Fruit fly (Drosophila melanogaster) whole organism, embryonic: ENCODE measurements around the gene Acp29AB.

Experiments
- Blimp-1 ChIP-seq: fragments of 200-800 bp; sonication (Bioruptor generic); optimal IDR thresholded peaks from 3 replicates; lab custom pipeline; 2018; ENCODE audit warnings: missing biosample characterization, missing genetic modification characterization, mild to moderate bottlenecking, moderate library complexity, missing genetic modification reagents
- CG10267 ChIP-seq: fragments of 200-800 bp; sonication (Bioruptor generic); optimal IDR thresholded peaks from 2 replicates; lab custom pipeline; 2018; ENCODE audit warnings: missing biosample characterization, mild to moderate bottlenecking, missing genetic modification characterization, moderate library complexity
- CG10543 ChIP-seq: fragments of 200-800 bp; sonication (Bioruptor generic); optimal IDR thresholded peaks from 3 replicates; lab custom pipeline; 2017; ENCODE audit warnings: missing biosample characterization, mild to moderate bottlenecking, missing genetic modification characterization, moderate library complexity
- CG11085 ChIP-seq: fragments of 200-800 bp; sonication (Bioruptor generic); IDR thresholded peaks from 2 replicates; pipeline ENCODE4 v1.3.6; 2022; ENCODE audit warnings: missing biosample characterization, missing genetic modification characterization
- CG12299 ChIP-seq: fragments of 200-800 bp; sonication (Bioruptor generic); optimal IDR thresholded peaks from 2 replicates; lab custom pipeline; 2018; ENCODE audit warnings: missing biosample characterization, mild to moderate bottlenecking, missing genetic modification characterization
- CG12769 ChIP-seq: fragments of 200-800 bp; sonication (Bioruptor generic); optimal IDR thresholded peaks from 2 replicates; lab custom pipeline; 2019; ENCODE audit warnings: missing biosample characterization, mild to moderate bottlenecking, missing genetic modification characterization, moderate library complexity
- CG13123 ChIP-seq: fragments of 200-800 bp; sonication (Bioruptor generic); optimal IDR thresholded peaks from 2 replicates; lab custom pipeline; 2016; ENCODE audit warnings: missing biosample characterization, missing genetic modification characterization
- CG13296 ChIP-seq: fragments of 200-800 bp; sonication (Bioruptor generic); optimal IDR thresholded peaks from 3 replicates; lab custom pipeline; 2018; ENCODE audit warnings: missing biosample characterization, mild to moderate bottlenecking, missing genetic modification characterization
- CG13775 ChIP-seq: fragments of 200-800 bp; sonication (Bioruptor generic); optimal IDR thresholded peaks from 3 replicates; lab custom pipeline; 2017; ENCODE audit warnings: missing biosample characterization, mild to moderate bottlenecking, missing genetic modification characterization
- CG15479 ChIP-seq: fragments of 200-800 bp; sonication (Bioruptor generic); optimal IDR thresholded peaks from 3 replicates; lab custom pipeline; 2019; ENCODE audit warnings: missing biosample characterization, mild to moderate bottlenecking, missing genetic modification characterization, moderate library complexity
- CG18619 ChIP-seq: fragments of 200-800 bp; sonication (Bioruptor generic); optimal IDR thresholded peaks from 3 replicates; lab custom pipeline; 2017; ENCODE audit warnings: missing biosample characterization, mild to moderate bottlenecking, missing genetic modification characterization
- CG2116 ChIP-seq: fragments of 200-800 bp; sonication (Bioruptor generic); optimal IDR thresholded peaks from 3 replicates; lab custom pipeline; 2018; ENCODE audit warnings: missing biosample characterization, mild to moderate bottlenecking, missing genetic modification characterization
- CG2889 ChIP-seq: fragments of 200-800 bp; sonication (Bioruptor generic); IDR thresholded peaks from 3 replicates; pipeline ENCODE4 v1.3.6; 2022; ENCODE audit warnings: missing biosample characterization, missing genetic modification characterization
- CG30431 ChIP-seq: fragments of 200-800 bp; sonication (Bioruptor generic); optimal IDR thresholded peaks from 2 replicates; lab custom pipeline; 2017; ENCODE audit warnings: missing biosample characterization, missing genetic modification characterization
- CG34224 ChIP-seq: fragments of 200-800 bp; sonication (Bioruptor generic); IDR thresholded peaks from 3 replicates; pipeline ENCODE4 v1.3.6; 2022; ENCODE audit warnings: missing biosample characterization, missing genetic modification characterization; ENCODE audit not compliant: partially characterized antibody
- CG6689 ChIP-seq: fragments of 200-800 bp; sonication (Bioruptor generic); IDR thresholded peaks from 2 replicates; pipeline ENCODE4 v1.3.6; 2022; ENCODE audit warnings: missing biosample characterization, missing genetic modification characterization
- CG8765 ChIP-seq: fragments of 200-800 bp; sonication (Bioruptor generic); IDR thresholded peaks from 2 replicates; pipeline ENCODE4 v1.3.6; 2022; ENCODE audit warnings: missing biosample characterization, missing genetic modification characterization
- CG9609 ChIP-seq: fragments of 200-800 bp; sonication (Bioruptor generic); optimal IDR thresholded peaks from 3 replicates; lab custom pipeline; 2016; ENCODE audit warnings: missing biosample characterization, missing genetic modification characterization
- Dfd ChIP-seq, 2 experiments: fragments of >200 bp; optimal IDR thresholded peaks; 2 replicates each; lab custom pipeline; 2017; ENCODE audit warnings: missing biosample characterization in 2 of 2, missing genetic modification characterization in 2 of 2
- Dref ChIP-seq: fragments of 200-800 bp; sonication (Bioruptor generic); IDR thresholded peaks from 2 replicates; pipeline ENCODE4 v1.3.6; 2022; ENCODE audit warnings: missing biosample characterization, missing genetic modification characterization
- E2f2 ChIP-seq: fragments of 200-800 bp; sonication (Bioruptor generic); IDR thresholded peaks from 2 replicates; pipeline ENCODE4 v1.3.6; 2022; ENCODE audit warnings: missing biosample characterization, missing genetic modification characterization
- H15 ChIP-seq: fragments of 200-800 bp; sonication (Bioruptor generic); IDR thresholded peaks from 3 replicates; pipeline ENCODE4 v1.3.6; 2022; ENCODE audit warnings: missing biosample characterization, missing genetic modification characterization
- Hand ChIP-seq: fragments of 200-800 bp; sonication (Bioruptor generic); optimal IDR thresholded peaks from 2 replicates; lab custom pipeline; 2017; ENCODE audit warnings: mild to moderate bottlenecking, missing biosample characterization, missing genetic modification reagents, missing genetic modification characterization
- Hr51 ChIP-seq, 2 experiments: fragments of 200-800 bp; sonication (Bioruptor generic); optimal IDR thresholded peaks; 2 replicates in 1 of 2; 3 replicates in 1 of 2; lab custom pipeline; 2016 to 2018; ENCODE audit warnings: missing biosample characterization in 2 of 2, missing genetic modification characterization in 2 of 2, mild to moderate bottlenecking in 1 of 2, moderate library complexity in 1 of 2
- Meics ChIP-seq: fragments of 200-800 bp; sonication (Bioruptor generic); optimal IDR thresholded peaks from 2 replicates; lab custom pipeline; 2017; ENCODE audit warnings: missing biosample characterization, mild to moderate bottlenecking, missing genetic modification characterization
- NFAT ChIP-seq: fragments of 200-800 bp; sonication (Bioruptor generic); IDR thresholded peaks from 2 replicates; pipeline ENCODE4 v1.3.6; 2022; ENCODE audit warnings: missing biosample characterization, missing genetic modification characterization
- NK7.1 ChIP-seq: fragments of 200-800 bp; sonication (Bioruptor generic); optimal IDR thresholded peaks from 3 replicates; lab custom pipeline; 2016; ENCODE audit warnings: missing biosample characterization, missing genetic modification characterization
- NfI ChIP-seq: fragments of 200-800 bp; sonication (Bioruptor generic); optimal IDR thresholded peaks from 3 replicates; lab custom pipeline; 2018; ENCODE audit warnings: missing biosample characterization, mild to moderate bottlenecking, missing genetic modification characterization, moderate library complexity
- Opbp ChIP-seq: fragments of 200-800 bp; sonication (Bioruptor generic); IDR thresholded peaks from 3 replicates; pipeline ENCODE4 v1.3.6; 2022; ENCODE audit warnings: missing biosample characterization, missing genetic modification characterization; ENCODE audit not compliant: partially characterized antibody
- Poxn ChIP-seq: fragments of 200-800 bp; sonication (Bioruptor generic); IDR thresholded peaks from 2 replicates; pipeline ENCODE4 v1.3.6; 2022; ENCODE audit warnings: missing biosample characterization, missing genetic modification characterization
- Side ChIP-seq: fragments of 200-800 bp; sonication (Bioruptor generic); optimal IDR thresholded peaks from 2 replicates; lab custom pipeline; 2016; ENCODE audit warnings: missing biosample characterization, missing genetic modification characterization
- Trl ChIP-seq, 3 experiments: fragments of >200 bp in 2 of 3; fragments of 200-800 bp in 1 of 3; sonication (Bioruptor generic) in 1 of 3; optimal IDR thresholded peaks; 2 replicates in 1 of 3; 3 replicates in 2 of 3; lab custom pipeline; 2016 to 2017; ENCODE audit warnings: missing biosample characterization in 1 of 3, missing genetic modification characterization in 1 of 3
- amos ChIP-seq: fragments of 200-800 bp; sonication (Bioruptor generic); IDR thresholded peaks from 2 replicates; pipeline ENCODE4 v1.3.6; 2022; ENCODE audit warnings: missing biosample characterization, missing genetic modification characterization; ENCODE audit not compliant: partially characterized antibody
- ash1 ChIP-seq: fragments of 200-800 bp; sonication (Bioruptor generic); optimal IDR thresholded peaks from 2 replicates; lab custom pipeline; 2018; ENCODE audit warnings: missing biosample characterization, mild to moderate bottlenecking, missing genetic modification characterization
- bsh ChIP-seq, 2 experiments: fragments of 200-800 bp; sonication (Bioruptor generic); optimal IDR thresholded peaks; 2 replicates each; lab custom pipeline; 2017 to 2018; ENCODE audit warnings: mild to moderate bottlenecking in 2 of 2, missing biosample characterization in 2 of 2, missing genetic modification characterization in 2 of 2, moderate library complexity in 1 of 2
- croc ChIP-seq: fragments of 200-800 bp; sonication (Bioruptor generic); conservative IDR thresholded peaks from 3 replicates; pipeline ENCODE4 v1.3.6; 2022; ENCODE audit warnings: missing biosample characterization, missing genetic modification characterization
- danr ChIP-seq: fragments of 200-800 bp; sonication (Bioruptor generic); IDR thresholded peaks from 2 replicates; pipeline ENCODE4 v1.3.6; 2022; ENCODE audit warnings: missing biosample characterization, missing genetic modification characterization
- ewg ChIP-seq: fragments of 200-800 bp; sonication (Bioruptor generic); optimal IDR thresholded peaks from 3 replicates; lab custom pipeline; 2017; ENCODE audit warnings: mild to moderate bottlenecking, missing biosample characterization, missing genetic modification reagents, missing genetic modification characterization
- exex ChIP-seq: fragments of 200-800 bp; sonication (Bioruptor generic); optimal IDR thresholded peaks from 4 replicates; lab custom pipeline; 2018; ENCODE audit warnings: missing biosample characterization, mild to moderate bottlenecking, missing genetic modification characterization, moderate library complexity
- ftz-f1 ChIP-seq: fragments of 200-800 bp; sonication (Bioruptor generic); optimal IDR thresholded peaks from 2 replicates; lab custom pipeline; 2016; ENCODE audit warnings: missing biosample characterization, missing genetic modification characterization
- gce ChIP-seq: fragments of 200-800 bp; sonication (Bioruptor generic); IDR thresholded peaks from 3 replicates; pipeline ENCODE4 v1.3.6; 2022; ENCODE audit warnings: missing biosample characterization, missing genetic modification characterization
- gem ChIP-seq: fragments of 200-800 bp; sonication (Bioruptor generic); optimal IDR thresholded peaks from 2 replicates; lab custom pipeline; 2019; ENCODE audit warnings: missing biosample characterization, mild to moderate bottlenecking, missing genetic modification characterization, moderate library complexity
- gsb-n ChIP-seq: fragments of 200-800 bp; sonication (Bioruptor generic); optimal IDR thresholded peaks from 3 replicates; lab custom pipeline; 2018; ENCODE audit warnings: missing biosample characterization, mild to moderate bottlenecking, missing genetic modification characterization
- ind ChIP-seq: fragments of 200-800 bp; sonication (Bioruptor generic); optimal IDR thresholded peaks from 3 replicates; lab custom pipeline; 2016; ENCODE audit warnings: missing biosample characterization, missing genetic modification characterization
- lmd ChIP-seq: fragments of 200-800 bp; sonication (Bioruptor generic); IDR thresholded peaks from 2 replicates; pipeline ENCODE4 v1.3.6; 2022; ENCODE audit warnings: missing biosample characterization, missing genetic modification characterization
- sisA ChIP-seq: fragments of 200-800 bp; sonication (Bioruptor generic); IDR thresholded peaks from 2 replicates; pipeline ENCODE4 v1.3.6; 2022; ENCODE audit warnings: missing biosample characterization, missing genetic modification characterization
- slp2 ChIP-seq: fragments of 200-800 bp; sonication (Bioruptor generic); optimal IDR thresholded peaks from 2 replicates; lab custom pipeline; 2016; ENCODE audit warnings: missing biosample characterization, missing genetic modification characterization
- tgo ChIP-seq: fragments of 200-800 bp; sonication (Bioruptor generic); IDR thresholded peaks from 3 replicates; pipeline ENCODE4 v1.3.6; 2022; ENCODE audit warnings: missing biosample characterization, missing genetic modification characterization
- yki ChIP-seq: fragments of >200 bp; optimal IDR thresholded peaks from 3 replicates; lab custom pipeline; 2018
- zfh1 ChIP-seq: fragments of 200-800 bp; sonication (Bioruptor generic); IDR thresholded peaks from 3 replicates; pipeline ENCODE4 v1.3.6; 2022; ENCODE audit warnings: missing biosample characterization, missing genetic modification characterization

Acp29AB gene

dm6 chr2L:8376717-8377116, 16.3 kb downstream of the Acp29AB start, which contains the start of the genes CG13390 and CG17294 (continued):
- TF ChIP-seq CG13296 (GFP tag; lab: Kevin White, UChicago) (peak; percentile 100), CG2116 (GFP tag; lab: Kevin White, UChicago) (peak; percentile 92), CG30431 (GFP tag; lab: Kevin White, UChicago) (peak; percentile 98), ash1 (peak; percentile 98), Hand (GFP tag; lab: Kevin White, UChicago) (peak; percentile 99), CG13775 (GFP tag; lab: Kevin White, UChicago) (peak; percentile 99), CG10267 (tag; lab: Kevin White, UChicago) (peak; percentile 98), croc (GFP tag; lab: Robert Waterston, UW) (peak; percentile 99), lmd (GFP tag; lab: Robert Waterston, UW) (peak; percentile 99), ewg (peak; percentile 98), Side (peak; percentile 93), slp2 (GFP tag; lab: Kevin White, UChicago) (peak; percentile 88), CG10543 (GFP tag; lab: Kevin White, UChicago) (peak; percentile 98), CG18619 (GFP tag; lab: Kevin White, UChicago) (peak; percentile 99), Opbp (GFP tag; lab: Robert Waterston, UW) (peak; percentile 31; the same call in 1 of the 3 replicates), exex (peak; percentile 98), H15 (GFP tag; lab: Robert Waterston, UW) (peak; percentile 100), Trl (optimal IDR thresholded peaks at IDR 0.05; lab: Kevin White, UChicago) (no peak), Trl (GFP tag; optimal IDR thresholded peaks at IDR 0.05; lab: Kevin White, UChicago) (peak; percentile 92), CG15479 (GFP tag; lab: Kevin White, UChicago) (peak; percentile 84), gsb-n (tag; lab: Kevin White, UChicago) (peak; percentile 99), Dfd (GFP tag; optimal IDR thresholded peaks at IDR 0.05; lab: Kevin White, UChicago) (no peak), NfI (peak; percentile 100), Poxn (GFP tag; lab: Robert Waterston, UW) (peak; percentile 99), CG12769 (tag; lab: Kevin White, UChicago) (peak; percentile 99), CG8765 (GFP tag; lab: Robert Waterston, UW) (peak; percentile 99), CG2889 (GFP tag; lab: Robert Waterston, UW) (peak; percentile 99), yki (lab: Kevin White, UChicago) (no peak), ftz-f1 (peak; percentile 82), sisA (peak; percentile 100), gce (GFP tag; lab: Robert Waterston, UW) (peak; percentile 100), E2f2 (GFP tag; lab: Robert Waterston, UW) (peak; percentile 92), Dref (GFP tag; lab: Robert Waterston, UW) (peak; percentile 65), Blimp-1 (peak; percentile 99), amos (GFP tag; lab: Robert Waterston, UW) (peak; percentile 73), CG34224 (GFP tag; lab: Robert Waterston, UW) (peak; percentile 92), NFAT (GFP tag; lab: Robert Waterston, UW) (peak; percentile 100), Meics (GFP tag; lab: Kevin White, UChicago) (peak; percentile 100), bsh (GFP tag; optimal IDR thresholded peaks at IDR 0.05; lab: Kevin White, UChicago) (peak; percentile 97 to 100), gem (peak; percentile 100), CG9609 (peak; percentile 91), ind (GFP tag; lab: Kevin White, UChicago) (peak; percentile 99), CG12299 (tag; lab: Kevin White, UChicago) (peak; percentile 100), Hr51 (GFP tag; optimal IDR thresholded peaks at IDR 0.05; lab: Kevin White, UChicago) (peak; percentile 96 to 100), NK7.1 (peak; percentile 92), danr (GFP tag; lab: Robert Waterston, UW) (peak; percentile 99), CG11085 (GFP tag; lab: Robert Waterston, UW) (peak; percentile 100), CG13123 (GFP tag; lab: Kevin White, UChicago) (peak; percentile 98), CG6689 (GFP tag; lab: Robert Waterston, UW) (peak; percentile 99), zfh1 (GFP tag; lab: Robert Waterston, UW) (peak; percentile 100), tgo (GFP tag; lab: Robert Waterston, UW) (peak; percentile 100)
